Fruit fly (Drosophila melanogaster) S2 (cell line): ENCODE measurements around the gene meso18E.

Source experiments
- CG8478 ChIP-seq: fragments of >200 bp; optimal IDR thresholded peaks from 2 replicates; lab custom pipeline; 2018
- CTCF ChIP-seq, 2 experiments: fragments of >200 bp; optimal IDR thresholded peaks; 2 replicates each; lab custom pipeline; 2018

The meso18E gene

dm6 chrX:19712898-19713627, at the start of gene meso18E:
meso18E (minus strand) TSS chrX:19713045.
- TF ChIP-seq CTCF (optimal IDR thresholded peaks at IDR 0.05; lab: Kevin White, UChicago) (no peak), CG8478 (lab: Kevin White, UChicago) (no peak)

- TF ChIP-seq CG8478 (lab: Kevin White, UChicago) = no peak
- peak in 1 of 2 experiments; percentile 22 for TF ChIP-seq CTCF (optimal IDR thresholded peaks at IDR 0.05; lab: Kevin White, UChicago)
Measured at dm6 chrX:19762167-19762566, 49.3 kb upstream of the meso18E start.

dm6 chrX:19754705-19755403, 42.0 kb upstream of the meso18E start:
- no peak for TF ChIP-seq CG8478 (lab: Kevin White, UChicago)
- TF ChIP-seq CTCF (optimal IDR thresholded peaks at IDR 0.05; lab: Kevin White, UChicago) = no peak

dm6 chrX:19754152-19754579, 41.3 kb upstream of the meso18E start:
- TF ChIP-seq CTCF (optimal IDR thresholded peaks at IDR 0.05; lab: Kevin White, UChicago) = no peak
- TF ChIP-seq CG8478 (lab: Kevin White, UChicago) = no peak

dm6 chrX:19753710-19754109, 40.9 kb upstream of the meso18E start:
- TF ChIP-seq CG8478 (lab: Kevin White, UChicago) = no peak
- no peak for TF ChIP-seq CTCF (optimal IDR thresholded peaks at IDR 0.05; lab: Kevin White, UChicago)

- TF ChIP-seq CTCF (optimal IDR thresholded peaks at IDR 0.05; lab: Kevin White, UChicago) = no peak
- no peak for TF ChIP-seq CG8478 (lab: Kevin White, UChicago)
Measured at dm6 chrX:19752344-19752743, 39.5 kb upstream of the meso18E start.

- TF ChIP-seq CG8478 (lab: Kevin White, UChicago) (no peak), CTCF (optimal IDR thresholded peaks at IDR 0.05; lab: Kevin White, UChicago) (no peak)
Measured at dm6 chrX:19750626-19751149, 37.8 kb upstream of the meso18E start, which contains the start of gene Abcd3. Abcd3 (plus strand) TSS chrX:19750770.

dm6 chrX:19748565-19748964, 35.7 kb upstream of the meso18E start:
- TF ChIP-seq CG8478 (lab: Kevin White, UChicago) = no peak
- peak in 1 of 2 experiments; percentile 37 for TF ChIP-seq CTCF (optimal IDR thresholded peaks at IDR 0.05; lab: Kevin White, UChicago)

dm6 chrX:19748014-19748413, 35.2 kb upstream of the meso18E start, which contains the start of gene Alr:
Alr (plus strand) TSS chrX:19748314.
- TF ChIP-seq CTCF (optimal IDR thresholded peaks at IDR 0.05; lab: Kevin White, UChicago) (no peak), CG8478 (lab: Kevin White, UChicago) (no peak)

dm6 chrX:19745908-19746604, 33.2 kb upstream of the meso18E start, which contains the start of gene parvin:
parvin (plus strand) TSS chrX:19746041.
- TF ChIP-seq CG8478 (lab: Kevin White, UChicago) (no peak), CTCF (optimal IDR thresholded peaks at IDR 0.05; lab: Kevin White, UChicago) (no peak)

- TF ChIP-seq CTCF (optimal IDR thresholded peaks at IDR 0.05; lab: Kevin White, UChicago) (peak; percentile 33 to 57), CG8478 (lab: Kevin White, UChicago) (no peak)
Measured at dm6 chrX:19744003-19744488, 31.2 kb upstream of the meso18E start, which contains the start of the genes CG18809, COX6B, CG33932 and Rpp20. CG18809 (minus strand) TSS chrX:19744335. COX6B (minus strand) TSS chrX:19744335. CG33932 (plus strand) TSS chrX:19744431. Rpp20 (plus strand) TSS chrX:19744431.

- TF ChIP-seq CTCF (optimal IDR thresholded peaks at IDR 0.05; lab: Kevin White, UChicago) = no peak
- no peak for TF ChIP-seq CG8478 (lab: Kevin White, UChicago)
Measured at dm6 chrX:19737872-19738271, 25.0 kb upstream of the meso18E start.

dm6 chrX:19735270-19735669, 22.4 kb upstream of the meso18E start, which contains the start of gene CG14234:
CG14234 (plus strand) TSS chrX:19735570.
- TF ChIP-seq CTCF (optimal IDR thresholded peaks at IDR 0.05; lab: Kevin White, UChicago) (no peak), CG8478 (lab: Kevin White, UChicago) (no peak)

dm6 chrX:19730844-19731243, 18.0 kb upstream of the meso18E start, which contains the start of gene AP-1-2beta:
AP-1-2beta (plus strand) TSS chrX:19731004.
- TF ChIP-seq CTCF (optimal IDR thresholded peaks at IDR 0.05; lab: Kevin White, UChicago) (no peak), CG8478 (lab: Kevin White, UChicago) (no peak)
